Worm (Caenorhabditis elegans) whole organism, L4 larva: ENCODE results near the gene lron-1.

Source experiments
- F44E2.7 ChIP-seq: fragments of 200-800 bp; sonication (Bioruptor generic); IDR thresholded peaks from 2 replicates; pipeline ENCODE4 v2.1.2; 2022; ENCODE audit warnings: missing genetic modification characterization, missing compliant biosample characterization
- R02D3.7 ChIP-seq: fragments of 150-350 bp; sonication (generic microtip); optimal IDR thresholded peaks from 3 replicates; lab custom pipeline; 2014; ENCODE audit warnings: missing biosample characterization, missing genetic modification characterization
- lsy-2 ChIP-seq, 2 experiments: fragments of 150-350 bp in 1 of 2; sonication (generic microtip) in 1 of 2; optimal IDR thresholded peaks; 2 replicates each; lab custom pipeline; 2014 to 2017; ENCODE audit warnings: missing biosample characterization in 2 of 2, missing genetic modification characterization in 2 of 2

- no peak for TF ChIP-seq R02D3.7 (tag; lab: Kevin White, UChicago)
- no peak for TF ChIP-seq F44E2.7 (GFP tag; lab: Robert Waterston, UW)
- TF ChIP-seq lsy-2 (tag; optimal IDR thresholded peaks at IDR 0.05; lab: Kevin White, UChicago), result no peak
Measured at ce11 chrX:14563818-14564217, 8.7 kb upstream of the lron-1 start.
